Fruit fly (Drosophila melanogaster) whole organism, pupa: ENCODE data around the gene CG31029.

Source experiments
- CG10348 ChIP-seq: fragments of 200-800 bp; sonication (Bioruptor generic); IDR thresholded peaks from 2 replicates; pipeline ENCODE4 v1.3.6; 2022; ENCODE audit warnings: missing biosample characterization, missing genetic modification characterization
- CG12605 ChIP-seq: fragments of 200-800 bp; sonication (Bioruptor generic); IDR thresholded peaks from 2 replicates; pipeline ENCODE4 v1.3.6; 2022; ENCODE audit warnings: missing biosample characterization, missing genetic modification characterization
- CG13204 ChIP-seq: fragments of 200-800 bp; sonication (Bioruptor generic); optimal IDR thresholded peaks from 2 replicates; lab custom pipeline; 2018; ENCODE audit warnings: missing biosample characterization, mild to moderate bottlenecking, missing genetic modification characterization, moderate library complexity
- CG14655 ChIP-seq: fragments of 200-800 bp; sonication (Bioruptor generic); optimal IDR thresholded peaks from 3 replicates; lab custom pipeline; 2017; ENCODE audit warnings: mild to moderate bottlenecking, missing biosample characterization, missing genetic modification reagents, missing genetic modification characterization
- CG15710 ChIP-seq: fragments of 200-800 bp; sonication (Bioruptor generic); optimal IDR thresholded peaks from 2 replicates; lab custom pipeline; 2018; ENCODE audit warnings: missing biosample characterization, mild to moderate bottlenecking, missing genetic modification characterization, moderate library complexity
- CG17806 ChIP-seq: fragments of 200-800 bp; sonication (Bioruptor generic); optimal IDR thresholded peaks from 2 replicates; lab custom pipeline; 2018; ENCODE audit warnings: missing biosample characterization, mild to moderate bottlenecking, missing genetic modification characterization, moderate library complexity
- CG32121 ChIP-seq: fragments of 200-800 bp; sonication (Bioruptor generic); IDR thresholded peaks from 2 replicates; pipeline ENCODE4 v1.3.6; 2022; ENCODE audit warnings: missing biosample characterization, missing genetic modification characterization
- CG34367 ChIP-seq: fragments of 200-800 bp; sonication (Bioruptor generic); optimal IDR thresholded peaks from 2 replicates; lab custom pipeline; 2018; ENCODE audit warnings: missing biosample characterization, mild to moderate bottlenecking, missing genetic modification characterization
- CG4496 ChIP-seq: fragments of 200-800 bp; sonication (Bioruptor generic); IDR thresholded peaks from 3 replicates; pipeline ENCODE4 v1.3.6; 2022; ENCODE audit warnings: missing biosample characterization, missing genetic modification characterization
- CG8159 ChIP-seq: fragments of 200-800 bp; sonication (Bioruptor generic); optimal IDR thresholded peaks from 3 replicates; lab custom pipeline; 2018; ENCODE audit warnings: missing biosample characterization, mild to moderate bottlenecking, missing genetic modification characterization, moderate library complexity
- CG8301 ChIP-seq: fragments of 200-800 bp; sonication (Bioruptor generic); optimal IDR thresholded peaks from 2 replicates; lab custom pipeline; 2018; ENCODE audit warnings: missing biosample characterization, mild to moderate bottlenecking, missing genetic modification characterization
- CG9948 ChIP-seq: fragments of 200-800 bp; sonication (Bioruptor generic); optimal IDR thresholded peaks from 2 replicates; lab custom pipeline; 2018; ENCODE audit warnings: missing biosample characterization, mild to moderate bottlenecking, missing genetic modification characterization, moderate library complexity
- D1 ChIP-seq: fragments of 200-800 bp; sonication (Bioruptor generic); optimal IDR thresholded peaks from 2 replicates; lab custom pipeline; 2018; ENCODE audit warnings: missing biosample characterization, mild to moderate bottlenecking, missing genetic modification characterization, moderate library complexity
- EcR ChIP-seq: fragments of 200-800 bp; sonication (Bioruptor generic); optimal IDR thresholded peaks from 3 replicates; lab custom pipeline; 2019; ENCODE audit warnings: missing biosample characterization, missing genetic modification characterization, mild to moderate bottlenecking, moderate library complexity, missing genetic modification reagents
- Ets98B ChIP-seq: fragments of 200-800 bp; sonication (Bioruptor generic); IDR thresholded peaks from 2 replicates; pipeline ENCODE4 v1.3.6; 2022; ENCODE audit warnings: missing biosample characterization, missing genetic modification characterization
- Pif1A ChIP-seq: fragments of 200-800 bp; sonication (Bioruptor generic); optimal IDR thresholded peaks from 3 replicates; lab custom pipeline; 2016; ENCODE audit warnings: missing biosample characterization, missing genetic modification characterization
- Pif1B ChIP-seq: fragments of 200-800 bp; sonication (Bioruptor generic); optimal IDR thresholded peaks from 3 replicates; lab custom pipeline; 2016; ENCODE audit warnings: missing biosample characterization, missing genetic modification characterization
- Snoo ChIP-seq: fragments of 200-800 bp; sonication (Bioruptor generic); optimal IDR thresholded peaks from 3 replicates; lab custom pipeline; 2017; ENCODE audit warnings: missing biosample characterization, mild to moderate bottlenecking, missing genetic modification characterization, inconsistent platforms
- fd96Ca ChIP-seq: fragments of 200-800 bp; sonication (Bioruptor generic); IDR thresholded peaks from 3 replicates; pipeline ENCODE4 v1.3.6; 2022; ENCODE audit warnings: missing biosample characterization, missing genetic modification characterization
- gl ChIP-seq: fragments of 200-800 bp; sonication (Bioruptor generic); optimal IDR thresholded peaks from 2 replicates; lab custom pipeline; 2018; ENCODE audit warnings: missing biosample characterization, mild to moderate bottlenecking, missing genetic modification characterization
- rn ChIP-seq: fragments of 200-800 bp; sonication (Bioruptor generic); IDR thresholded peaks from 2 replicates; pipeline ENCODE4 v1.3.6; 2022; ENCODE audit warnings: missing biosample characterization, missing genetic modification characterization

CG31029 gene

DNA sequence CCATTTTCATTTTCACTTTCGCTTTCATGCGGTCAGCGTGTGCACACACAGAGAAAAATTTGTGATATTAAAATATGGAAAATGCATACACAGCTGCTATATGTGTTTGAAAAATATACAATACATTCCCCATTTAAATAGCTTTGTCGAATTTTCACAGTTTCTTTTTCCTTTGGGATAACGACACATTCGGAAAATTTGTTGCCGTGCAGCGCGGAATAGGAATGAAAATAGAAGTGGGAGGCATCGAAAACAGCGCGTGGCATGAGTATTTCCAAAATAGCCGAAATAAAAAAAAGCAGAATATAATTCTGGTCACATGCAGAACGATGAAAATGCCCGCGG, 39.5 kb downstream of the CG31029 start:
- TF ChIP-seq CG17806 (peak; percentile 16), gl (no peak), CG32121 (GFP tag; lab: Robert Waterston, UW) (peak; percentile 86), Pif1B (GFP tag; lab: Kevin White, UChicago) (peak; percentile 3), CG10348 (0 out of 2 replicates have a peak, but pooled peaks have one; percentile 22), CG4496 (peak; percentile 88), Pif1A (GFP tag; lab: Kevin White, UChicago) (peak; percentile 67), CG8301 (tag; lab: Kevin White, UChicago) (peak; percentile 58), rn (GFP tag; lab: Robert Waterston, UW) (peak; percentile 68; the same call in 1 of the 2 replicates), CG15710 (no peak), CG12605 (GFP tag; lab: Robert Waterston, UW) (no peak), D1 (tag; lab: Kevin White, UChicago) (no peak), CG8159 (tag; lab: Kevin White, UChicago) (no peak), fd96Ca (GFP tag; lab: Robert Waterston, UW) (peak; percentile 86), CG9948 (tag; lab: Kevin White, UChicago) (peak; percentile 21), Snoo (tag; lab: Kevin White, UChicago) (no peak), CG34367 (tag; lab: Kevin White, UChicago) (no peak), Ets98B (peak; percentile 86), EcR (GFP tag; lab: Kevin White, UChicago) (no peak), CG13204 (GFP tag; lab: Kevin White, UChicago) (no peak), CG14655 (GFP tag; lab: Kevin White, UChicago) (peak; percentile 56)

DNA sequence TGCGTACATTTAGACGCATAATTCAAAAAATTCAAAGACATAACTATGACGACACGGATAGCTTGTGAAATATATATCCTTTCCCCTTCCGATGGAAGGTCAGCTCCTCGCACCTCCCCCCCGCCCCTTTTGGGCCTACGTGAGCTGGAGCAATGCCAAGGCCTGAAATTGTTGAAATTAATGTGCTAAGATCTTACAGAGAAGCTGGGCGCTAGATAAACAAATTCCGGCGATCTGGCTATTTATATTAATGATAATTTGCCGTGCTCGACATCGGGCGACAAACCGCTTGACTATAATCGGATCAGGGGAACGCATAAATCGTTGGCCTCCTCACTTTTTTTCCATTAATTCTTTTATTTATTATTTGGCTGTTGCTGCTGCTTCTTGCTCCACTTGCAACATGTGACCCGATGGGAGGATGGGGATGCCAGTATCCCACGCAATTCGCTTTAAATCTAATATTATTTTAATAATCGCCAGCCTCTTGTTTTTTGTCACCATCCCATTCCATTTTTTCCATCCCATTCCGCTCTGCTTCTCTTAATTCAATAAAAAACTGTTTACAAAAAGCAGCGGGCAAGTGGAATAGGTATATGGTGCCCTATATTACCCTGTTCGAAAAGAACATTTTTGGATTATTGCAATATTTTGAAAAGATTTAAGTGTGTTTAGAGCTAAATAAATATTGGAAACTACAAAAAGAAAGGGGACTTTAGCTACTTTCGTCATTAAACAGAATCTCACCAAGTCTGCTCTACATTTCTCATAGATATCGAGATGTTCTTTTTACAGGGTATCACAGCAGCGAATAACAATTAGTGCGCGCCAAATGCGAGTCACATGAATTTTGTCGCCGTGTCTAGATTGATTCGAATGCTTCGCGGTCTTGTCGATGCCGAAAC, 40.1 kb downstream of the CG31029 start:
- TF ChIP-seq CG34367 (tag; lab: Kevin White, UChicago) (no peak), EcR (GFP tag; lab: Kevin White, UChicago) (no peak), fd96Ca (GFP tag; lab: Robert Waterston, UW) (no peak), Ets98B (no peak), CG4496 (no peak)

DNA sequence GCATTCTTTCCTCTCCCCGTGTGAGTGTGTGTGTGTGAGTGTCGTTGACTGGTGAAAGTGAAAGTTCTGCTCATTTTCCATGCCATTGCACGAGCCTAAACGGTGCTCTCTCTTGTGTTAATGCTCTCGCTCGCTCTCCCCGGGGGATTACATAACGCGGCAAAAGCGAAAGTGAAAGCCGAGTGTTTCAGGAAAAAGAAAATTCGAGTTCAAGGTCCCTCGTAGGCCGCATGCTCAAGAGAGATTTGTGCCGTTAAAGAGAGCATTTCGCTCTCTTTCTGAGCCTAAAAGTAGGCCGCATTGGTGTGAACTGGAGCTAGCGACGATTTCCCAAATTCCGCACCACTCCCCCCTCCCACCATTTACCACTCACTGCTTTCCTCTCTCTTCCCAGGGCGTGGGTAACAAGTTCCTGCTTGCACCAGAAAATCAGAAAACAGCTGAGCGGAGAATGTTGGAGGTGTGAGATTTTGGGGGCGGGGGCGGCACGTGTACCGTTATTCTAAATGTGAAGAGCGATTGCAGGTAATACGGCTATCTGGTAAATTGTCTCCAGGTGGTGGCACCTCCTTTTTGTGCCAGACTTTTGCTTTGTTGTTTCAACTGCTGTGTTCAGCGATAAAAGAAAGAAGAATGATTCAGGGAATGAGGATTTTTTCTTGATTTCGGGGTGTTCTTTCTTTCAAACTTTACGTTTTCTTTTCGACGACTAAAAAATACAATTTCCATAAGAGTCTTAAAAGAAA, 41.8 kb downstream of the CG31029 start:
- TF ChIP-seq CG14655 (GFP tag; lab: Kevin White, UChicago) (peak; percentile 47), CG8159 (tag; lab: Kevin White, UChicago) (peak; percentile 30), CG8301 (tag; lab: Kevin White, UChicago) (peak; percentile 17), EcR (GFP tag; lab: Kevin White, UChicago) (peak; percentile 83), CG15710 (peak; percentile 17), Pif1A (GFP tag; lab: Kevin White, UChicago) (peak; percentile 20), CG4496 (0 out of 3 replicates have a peak, but pooled peaks have one; percentile 41), CG17806 (no peak), fd96Ca (GFP tag; lab: Robert Waterston, UW) (peak; percentile 22; the same call in 1 of the 3 replicates), CG10348 (no peak), gl (peak; percentile 27), rn (GFP tag; lab: Robert Waterston, UW) (no peak), Pif1B (GFP tag; lab: Kevin White, UChicago) (peak; percentile 5)

DNA sequence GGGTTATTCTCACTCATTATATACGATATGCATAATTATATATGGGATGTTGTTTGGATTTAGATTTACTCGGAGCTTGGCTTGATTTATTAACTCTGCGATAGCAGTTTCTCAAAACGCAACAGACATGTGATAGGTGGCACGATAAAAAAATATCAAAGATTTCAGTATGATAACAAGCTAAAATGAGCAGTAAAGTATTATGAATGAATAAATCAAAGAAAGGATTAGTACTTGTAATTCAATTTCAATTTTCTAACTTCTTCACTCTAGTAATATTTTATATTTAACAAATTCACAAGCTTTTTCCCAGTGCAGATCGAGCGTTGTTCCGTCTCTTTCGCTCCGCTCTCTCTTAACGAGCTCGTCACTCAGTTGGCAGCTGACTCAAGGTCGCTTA, 48.1 kb downstream of the CG31029 start:
- TF ChIP-seq CG13204 (GFP tag; lab: Kevin White, UChicago) (no peak), CG32121 (GFP tag; lab: Robert Waterston, UW) (no peak), CG17806 (no peak), CG14655 (GFP tag; lab: Kevin White, UChicago) (no peak), CG8301 (tag; lab: Kevin White, UChicago) (no peak), CG34367 (tag; lab: Kevin White, UChicago) (no peak), CG12605 (GFP tag; lab: Robert Waterston, UW) (no peak), fd96Ca (GFP tag; lab: Robert Waterston, UW) (no peak), Snoo (tag; lab: Kevin White, UChicago) (no peak), CG8159 (tag; lab: Kevin White, UChicago) (no peak), CG10348 (no peak), Pif1A (GFP tag; lab: Kevin White, UChicago) (no peak), Ets98B (no peak), CG9948 (tag; lab: Kevin White, UChicago) (no peak)

DNA sequence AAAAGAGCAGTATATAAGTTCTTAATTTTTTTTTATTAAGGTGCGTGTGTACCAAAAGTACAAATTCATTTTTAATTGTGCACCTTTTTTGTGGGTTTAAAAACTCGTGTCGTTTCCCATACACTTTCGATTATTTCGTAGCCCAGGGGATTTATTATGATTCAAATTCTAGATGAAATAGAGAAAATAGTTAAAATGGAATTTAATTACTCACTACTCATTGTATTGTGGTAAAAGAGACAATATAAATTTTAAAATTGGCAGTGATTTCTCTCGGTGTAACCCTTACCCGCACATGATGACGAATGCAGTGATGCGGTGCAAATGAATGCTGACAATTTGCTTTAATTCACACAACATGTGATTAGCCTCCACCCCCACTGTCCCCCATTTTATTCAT, 49.0 kb downstream of the CG31029 start:
- TF ChIP-seq CG15710 (no peak), CG8159 (tag; lab: Kevin White, UChicago) (peak; percentile 23), Pif1A (GFP tag; lab: Kevin White, UChicago) (peak; percentile 13)
